Worm (Caenorhabditis elegans) whole organism, L4 larva: ENCODE measurements around the gene nhr-164.

Experiments
- F49E8.2 ChIP-seq: sonication (generic microtip); optimal IDR thresholded peaks from 2 replicates; lab custom pipeline; 2016; ENCODE audit warnings: missing compliant biosample characterization, mild to moderate bottlenecking, missing genetic modification characterization, borderline replicate concordance
- R02D3.7 ChIP-seq: fragments of 150-350 bp; sonication (generic microtip); optimal IDR thresholded peaks from 3 replicates; lab custom pipeline; 2014; ENCODE audit warnings: missing biosample characterization, missing genetic modification characterization
- dmd-8 ChIP-seq: fragments of 200-800 bp; sonication (Bioruptor generic); IDR thresholded peaks from 2 replicates; pipeline ENCODE4 v1.3.6; 2022; ENCODE audit warnings: missing genetic modification characterization, missing compliant biosample characterization
- madf-5 ChIP-seq, 2 experiments: fragments of 200-800 bp; sonication (Bioruptor generic); IDR thresholded peaks; 2 replicates each; pipeline ENCODE4 v1.3.6; 2022; ENCODE audit warnings: missing compliant biosample characterization in 2 of 2, missing genetic modification characterization in 2 of 2
- nhr-48 ChIP-seq: sonication (generic microtip); optimal IDR thresholded peaks from 2 replicates; lab custom pipeline; 2016; ENCODE audit warnings: mild to moderate bottlenecking, missing genetic modification characterization, missing compliant biosample characterization
- pha-4 ChIP-seq, 2 experiments: fragments of 150-350 bp in 1 of 2; fragments of 200-800 bp in 1 of 2; sonication (Bioruptor generic) in 1 of 2; IDR thresholded peaks in 1 of 2; optimal IDR thresholded peaks in 1 of 2; 2 replicates each; pipeline versions ENCODE4 v1.3.6 to Lab custom; 2014 to 2022; ENCODE audit warnings: missing genetic modification characterization in 2 of 2, missing genetic modification reagents in 2 of 2, missing biosample characterization in 1 of 2, missing compliant biosample characterization in 1 of 2
- pqm-1 ChIP-seq: sonication (generic microtip); optimal IDR thresholded peaks from 2 replicates; lab custom pipeline; 2017; ENCODE audit warnings: missing biosample characterization, missing genetic modification characterization
- snpc-4 ChIP-seq: fragments of 150-350 bp; optimal IDR thresholded peaks from 2 replicates; lab custom pipeline; 2014; ENCODE audit warnings: missing biosample characterization, missing genetic modification characterization
- unc-39 ChIP-seq: sonication (generic microtip); optimal IDR thresholded peaks from 2 replicates; lab custom pipeline; 2017; ENCODE audit warnings: missing biosample characterization, missing genetic modification characterization

- TF ChIP-seq pqm-1 (tag; lab: Kevin White, UChicago): no peak
- no peak for TF ChIP-seq snpc-4 (tag; lab: Kevin White, UChicago)
- no peak for TF ChIP-seq R02D3.7
- no peak for TF ChIP-seq unc-39 (tag; lab: Kevin White, UChicago)
- TF ChIP-seq nhr-48: no peak
- no peak for TF ChIP-seq pha-4 (GFP tag; IDR thresholded peaks at IDR 0.05; lab: Robert Waterston, UW)
- TF ChIP-seq pha-4 (tag; optimal IDR thresholded peaks at IDR 0.05; lab: Kevin White, UChicago): no peak
- TF ChIP-seq dmd-8 (GFP tag; lab: Robert Waterston, UW): no peak
- no peak for TF ChIP-seq F49E8.2
- no peak for TF ChIP-seq madf-5 (GFP tag; IDR thresholded peaks at IDR 0.05; lab: Robert Waterston, UW)
Observed at ce11 chrV:15216705-15217104, 18.9 kb downstream of the nhr-164 start, which contains the start of gene sri-25.
